Worm (Caenorhabditis elegans) whole organism, L1 larva: ENCODE data around the gene srh-35.

Experiments
- C04F5.9 ChIP-seq: sonication (generic microtip); optimal IDR thresholded peaks from 2 replicates; lab custom pipeline; 2016; ENCODE audit warnings: missing genetic modification characterization, missing compliant biosample characterization
- elt-2 ChIP-seq: sonication (generic microtip); optimal IDR thresholded peaks from 2 replicates; lab custom pipeline; 2016; ENCODE audit warnings: missing genetic modification characterization, mild to moderate bottlenecking, inconsistent platforms, missing compliant biosample characterization, missing genetic modification reagents
- hlh-17 ChIP-seq: fragments of 200-800 bp; sonication (Bioruptor generic); optimal IDR thresholded peaks from 2 replicates; lab custom pipeline; 2018; ENCODE audit warnings: missing genetic modification characterization, mild to moderate bottlenecking, missing compliant biosample characterization, moderate library complexity, borderline replicate concordance
- lsy-2 ChIP-seq, 2 experiments: fragments of 150-350 bp; optimal IDR thresholded peaks; 2 replicates each; lab custom pipeline; 2014; ENCODE audit warnings: missing biosample characterization in 2 of 2, missing genetic modification characterization in 2 of 2
- nhr-84 ChIP-seq: sonication (generic microtip); optimal IDR thresholded peaks from 2 replicates; lab custom pipeline; 2017; ENCODE audit warnings: missing biosample characterization, missing genetic modification characterization
- rnt-1 ChIP-seq: sonication (generic microtip); optimal IDR thresholded peaks from 2 replicates; lab custom pipeline; 2016; ENCODE audit warnings: mild to moderate bottlenecking, missing genetic modification characterization, moderate library complexity, missing compliant biosample characterization
- tbx-2 ChIP-seq: sonication (generic microtip); optimal IDR thresholded peaks from 2 replicates; lab custom pipeline; 2016; ENCODE audit warnings: missing genetic modification characterization, missing compliant biosample characterization
- zag-1 ChIP-seq: fragments of 150-350 bp; optimal IDR thresholded peaks from 2 replicates; lab custom pipeline; 2014; ENCODE audit warnings: missing biosample characterization, missing genetic modification characterization

The srh-35 gene

DNA sequence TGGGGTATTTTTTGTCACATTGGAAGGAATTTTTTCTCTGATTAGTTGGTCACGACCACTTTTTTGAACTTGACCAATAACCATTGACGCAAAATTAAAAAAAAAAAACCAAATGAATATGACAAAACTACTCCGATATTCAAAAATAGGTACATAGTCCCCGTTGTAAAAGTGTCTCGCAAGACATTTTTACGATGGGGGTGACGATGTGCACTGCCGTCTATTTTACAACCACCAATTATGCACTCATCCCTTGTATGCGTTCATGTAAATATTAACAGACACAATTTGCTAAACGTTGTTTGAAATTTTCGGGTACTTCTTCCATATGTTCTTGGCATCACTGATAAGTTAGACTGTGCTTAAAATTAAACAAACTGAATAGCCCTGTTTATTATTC lies 49.3 kb downstream of the srh-35 start, which contains the start of gene scl-27:
scl-27 (plus strand) TSS at position 301 of the 400 bp plus-strand sequence.
- TF ChIP-seq hlh-17 (GFP tag; lab: Kevin White, UChicago) (no peak), lsy-2 (tag; optimal IDR thresholded peaks at IDR 0.05; lab: Kevin White, UChicago) (no peak), C04F5.9 (no peak), nhr-84 (tag; lab: Kevin White, UChicago) (no peak), elt-2 (tag; lab: Kevin White, UChicago) (no peak), tbx-2 (tag; lab: Kevin White, UChicago) (no peak), rnt-1 (tag; lab: Kevin White, UChicago) (no peak), zag-1 (tag; lab: Kevin White, UChicago) (no peak)
